Fruit fly (Drosophila melanogaster) whole organism: ENCODE results near the gene alpha-PheRS.

Experiments
- Dll ChIP-seq: fragments of >200 bp; optimal IDR thresholded peaks from 2 replicates; lab custom pipeline; 2017
- EcR ChIP-seq, 2 experiments: fragments of >200 bp; optimal IDR thresholded peaks; 2 replicates each; lab custom pipeline; 2017; ENCODE audit warnings: missing biosample characterization in 2 of 2, missing genetic modification characterization in 2 of 2, missing genetic modification reagents in 2 of 2
- psq ChIP-seq: fragments of >200 bp; optimal IDR thresholded peaks from 2 replicates; lab custom pipeline; 2017
- usp ChIP-seq: fragments of >200 bp; optimal IDR thresholded peaks from 2 replicates; lab custom pipeline; 2017; ENCODE audit warnings: missing biosample characterization, missing genetic modification characterization, mixed read lengths

DNA sequence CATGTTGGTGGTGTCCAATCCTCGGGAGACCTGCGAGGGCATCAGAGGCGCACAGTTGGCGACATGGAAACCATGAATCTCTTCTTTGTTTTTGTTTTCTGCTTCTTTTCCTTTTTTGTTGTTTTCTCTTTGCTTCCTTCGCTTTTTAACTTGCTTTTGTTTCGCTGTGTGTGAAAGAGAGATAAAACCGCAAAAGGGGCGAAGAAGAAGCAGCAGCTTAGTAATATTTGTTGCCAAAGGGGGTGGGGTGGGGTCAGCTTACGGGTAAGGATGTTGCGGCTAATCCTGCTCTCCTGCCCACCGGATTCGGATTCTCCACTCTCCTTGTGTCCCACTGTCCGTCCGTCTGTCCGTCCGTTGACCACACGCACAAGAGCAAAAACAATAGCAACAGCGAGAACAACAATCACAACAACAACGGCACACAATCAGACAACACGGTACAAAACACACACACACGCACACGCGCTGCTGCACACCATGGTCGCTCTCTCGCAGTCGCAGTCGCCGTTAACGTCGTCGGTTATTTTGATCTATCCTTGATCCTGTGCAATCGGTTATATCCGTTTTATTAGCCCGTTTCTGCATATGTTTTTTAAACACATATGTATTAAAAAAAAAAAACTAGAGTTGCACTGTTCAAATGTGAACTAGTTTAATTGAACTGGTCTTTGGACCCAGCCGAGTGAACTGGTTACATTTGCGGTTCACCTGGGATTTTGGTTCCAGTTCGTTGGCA is 31.1 kb upstream of the alpha-PheRS start:
- TF ChIP-seq Dll (no peak), usp (GFP tag; lab: Kevin White, UChicago) (no peak), EcR (GFP tag; optimal IDR thresholded peaks at IDR 0.05; lab: Kevin White, UChicago) (no peak), psq (lab: Kevin White, UChicago) (no peak)
